Fruit fly (Drosophila melanogaster) whole organism, wandering third instar larva: ENCODE results near the gene sip3.

Source experiments
- Dfd ChIP-seq: fragments of >200 bp; optimal IDR thresholded peaks from 2 replicates; lab custom pipeline; 2017; ENCODE audit warnings: missing biosample characterization, missing genetic modification characterization
- Hnf4 ChIP-seq: fragments of 200-800 bp; sonication (Bioruptor generic); optimal IDR thresholded peaks from 2 replicates; lab custom pipeline; 2016; ENCODE audit warnings: missing biosample characterization, mild to moderate bottlenecking, missing genetic modification characterization
- Vsx2 ChIP-seq: fragments of 200-300, 225-300 bp; sonication (Bioruptor generic); optimal IDR thresholded peaks from 2 replicates; lab custom pipeline; 2018; ENCODE audit warnings: missing biosample characterization, missing genetic modification characterization; ENCODE audit not compliant: partially characterized antibody
- pan ChIP-seq: fragments of >200 bp; optimal IDR thresholded peaks from 2 replicates; lab custom pipeline; 2017
- psq ChIP-seq: fragments of 200-800 bp; sonication (Bioruptor generic); optimal IDR thresholded peaks from 3 replicates; lab custom pipeline; 2017; ENCODE audit warnings: missing biosample characterization, mild to moderate bottlenecking, missing genetic modification characterization, moderate library complexity

DNA sequence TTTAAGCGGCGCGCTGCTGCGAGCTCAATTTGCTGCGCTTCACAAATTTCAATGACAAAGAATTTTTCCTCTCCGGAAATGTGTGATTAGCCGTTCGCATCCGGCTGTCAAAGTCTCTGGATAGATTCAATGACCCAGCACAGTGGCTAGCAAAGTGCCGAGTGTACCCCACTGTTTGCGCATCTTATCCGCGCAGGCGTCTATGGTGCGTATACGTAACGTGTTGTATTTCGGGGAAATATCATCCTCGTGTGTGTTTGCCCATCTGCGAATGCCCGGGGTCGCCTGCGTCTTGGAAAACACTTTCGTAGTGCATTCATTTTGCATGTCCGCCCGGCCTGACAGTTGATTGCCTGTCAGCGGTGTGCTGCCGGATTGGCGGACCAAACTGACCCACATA, 52.2 kb downstream of the sip3 start:
- TF ChIP-seq pan (lab: Kevin White, UChicago) (no peak), psq (no peak), Hnf4 (no peak), Dfd (GFP tag; lab: Kevin White, UChicago) (no peak), Vsx2 (GFP tag; lab: Kevin White, UChicago) (no peak)
